Fruit fly (Drosophila melanogaster) whole organism, embryonic: ENCODE measurements around the gene Rpt5.

ENCODE experiments used
- Bdp1 ChIP-seq: fragments of 200-800 bp; sonication (Bioruptor generic); optimal IDR thresholded peaks from 3 replicates; lab custom pipeline; 2016; ENCODE audit warnings: missing biosample characterization, missing genetic modification characterization
- C15 ChIP-seq: fragments of 200-800 bp; sonication (Bioruptor generic); IDR thresholded peaks from 3 replicates; pipeline ENCODE4 v1.3.6; 2022; ENCODE audit warnings: missing biosample characterization, missing genetic modification characterization
- CG10209 ChIP-seq: fragments of 200-800 bp; sonication (Bioruptor generic); optimal IDR thresholded peaks from 3 replicates; lab custom pipeline; 2017; ENCODE audit warnings: missing biosample characterization, mild to moderate bottlenecking, missing genetic modification characterization, missing genetic modification reagents
- CG10979 ChIP-seq: fragments of 200-800 bp; sonication (Bioruptor generic); optimal IDR thresholded peaks from 2 replicates; lab custom pipeline; 2018; ENCODE audit warnings: missing biosample characterization, mild to moderate bottlenecking, missing genetic modification characterization, moderate library complexity
- CG11695 ChIP-seq: fragments of 200-800 bp; sonication (Bioruptor generic); IDR thresholded peaks from 3 replicates; pipeline ENCODE4 v1.3.6; 2022; ENCODE audit warnings: missing biosample characterization, missing genetic modification characterization
- CG12391 ChIP-seq: fragments of 200-800 bp; sonication (Bioruptor generic); optimal IDR thresholded peaks from 3 replicates; lab custom pipeline; 2018; ENCODE audit warnings: missing biosample characterization, mild to moderate bottlenecking, missing genetic modification characterization, moderate library complexity
- CG13775 ChIP-seq: fragments of 200-800 bp; sonication (Bioruptor generic); optimal IDR thresholded peaks from 3 replicates; lab custom pipeline; 2017; ENCODE audit warnings: missing biosample characterization, mild to moderate bottlenecking, missing genetic modification characterization
- CG15011 ChIP-seq: fragments of 200-800 bp; sonication (Bioruptor generic); optimal IDR thresholded peaks from 3 replicates; lab custom pipeline; 2018; ENCODE audit warnings: missing biosample characterization, mild to moderate bottlenecking, missing genetic modification characterization
- CG15479 ChIP-seq: fragments of 200-800 bp; sonication (Bioruptor generic); optimal IDR thresholded peaks from 3 replicates; lab custom pipeline; 2019; ENCODE audit warnings: missing biosample characterization, mild to moderate bottlenecking, missing genetic modification characterization, moderate library complexity
- CG16863 ChIP-seq: fragments of 200-800 bp; sonication (Bioruptor generic); optimal IDR thresholded peaks from 3 replicates; lab custom pipeline; 2016; ENCODE audit warnings: missing biosample characterization, missing genetic modification characterization
- CG17328 ChIP-seq: fragments of 200-800 bp; sonication (Bioruptor generic); IDR thresholded peaks from 2 replicates; pipeline ENCODE4 v1.3.6; 2022; ENCODE audit warnings: missing biosample characterization, missing genetic modification characterization
- CG17612 ChIP-seq: fragments of 200-800 bp; sonication (Bioruptor generic); IDR thresholded peaks from 2 replicates; pipeline ENCODE4 v1.3.6; 2022; ENCODE audit warnings: missing biosample characterization, missing genetic modification characterization
- CG17829 ChIP-seq: fragments of 200-800 bp; optimal IDR thresholded peaks from 2 replicates; lab custom pipeline; 2019; ENCODE audit warnings: missing biosample characterization, mild to moderate bottlenecking, missing genetic modification characterization, moderate library complexity
- CG18011 ChIP-seq: fragments of 200-800 bp; sonication (Bioruptor generic); optimal IDR thresholded peaks from 2 replicates; lab custom pipeline; 2017; ENCODE audit warnings: missing biosample characterization, missing genetic modification characterization, mild to moderate bottlenecking, moderate library complexity, missing genotype
- CG2129 ChIP-seq: fragments of 200-800 bp; sonication (Bioruptor generic); IDR thresholded peaks from 2 replicates; pipeline ENCODE4 v1.3.6; 2022; ENCODE audit warnings: missing biosample characterization, missing genetic modification characterization; ENCODE audit not compliant: partially characterized antibody
- CG3065 ChIP-seq: fragments of 200-800 bp; sonication (Bioruptor generic); optimal IDR thresholded peaks from 2 replicates; lab custom pipeline; 2016; ENCODE audit warnings: missing biosample characterization, missing genetic modification characterization
- CG31388 ChIP-seq: fragments of 200-800 bp; sonication (Bioruptor generic); optimal IDR thresholded peaks from 2 replicates; lab custom pipeline; 2016; ENCODE audit warnings: missing biosample characterization, missing genetic modification characterization
- CG31441 ChIP-seq: fragments of 200-800 bp; sonication (Bioruptor generic); IDR thresholded peaks from 2 replicates; pipeline ENCODE4 v1.3.6; 2022; ENCODE audit warnings: missing biosample characterization, missing genetic modification characterization
- CG3163 ChIP-seq: fragments of 200-800 bp; sonication (Bioruptor generic); optimal IDR thresholded peaks from 3 replicates; lab custom pipeline; 2016; ENCODE audit warnings: missing biosample characterization, missing genetic modification characterization
- CG43689 ChIP-seq: fragments of 200-800 bp; sonication (Bioruptor generic); IDR thresholded peaks from 2 replicates; pipeline ENCODE4 v1.3.6; 2022; ENCODE audit warnings: missing biosample characterization, missing genetic modification characterization
- CG6813 ChIP-seq: fragments of 200-800 bp; sonication (Bioruptor generic); optimal IDR thresholded peaks from 2 replicates; lab custom pipeline; 2017; ENCODE audit warnings: missing biosample characterization, missing genetic modification characterization, mild to moderate bottlenecking, moderate library complexity, missing genetic modification reagents
- CG7963 ChIP-seq: fragments of 200-800 bp; sonication (Bioruptor generic); IDR thresholded peaks from 3 replicates; pipeline ENCODE4 v1.3.6; 2022; ENCODE audit warnings: missing biosample characterization, missing genetic modification characterization; ENCODE audit not compliant: partially characterized antibody
- CG7987 ChIP-seq: fragments of 200-800 bp; sonication (Bioruptor generic); optimal IDR thresholded peaks from 2 replicates; lab custom pipeline; 2018; ENCODE audit warnings: missing biosample characterization, mild to moderate bottlenecking, missing genetic modification characterization, moderate library complexity
- CG8478 ChIP-seq: fragments of >200 bp; optimal IDR thresholded peaks from 2 replicates; lab custom pipeline; 2018
- Dll ChIP-seq: fragments of 200-800 bp; sonication (Bioruptor generic); IDR thresholded peaks from 4 replicates; pipeline ENCODE4 v1.3.6; 2022; ENCODE audit warnings: missing biosample characterization, missing genetic modification characterization; ENCODE audit not compliant: partially characterized antibody
- Doc3 ChIP-seq: fragments of 200-800 bp; sonication (Bioruptor generic); IDR thresholded peaks from 3 replicates; pipeline ENCODE4 v1.3.6; 2022; ENCODE audit warnings: missing biosample characterization, missing genetic modification characterization; ENCODE audit not compliant: partially characterized antibody
- Eip74EF ChIP-seq, 2 experiments: fragments of 200-800 bp in 1 of 2; fragments of >200 bp in 1 of 2; sonication (Bioruptor generic) in 1 of 2; optimal IDR thresholded peaks; 2 replicates each; lab custom pipeline; 2017 to 2019; ENCODE audit warnings: missing biosample characterization in 2 of 2, missing genetic modification characterization in 2 of 2, mild to moderate bottlenecking in 1 of 2, moderate library complexity in 1 of 2
- Ets97D ChIP-seq: fragments of 200-800 bp; sonication (Bioruptor generic); optimal IDR thresholded peaks from 3 replicates; lab custom pipeline; 2016; ENCODE audit warnings: missing biosample characterization, missing genetic modification characterization
- Hr39 ChIP-seq: fragments of >200 bp; optimal IDR thresholded peaks from 2 replicates; lab custom pipeline; 2017
- Nf-YA ChIP-seq: fragments of 200-800 bp; sonication (Bioruptor generic); IDR thresholded peaks from 2 replicates; pipeline ENCODE4 v1.3.6; 2022; ENCODE audit warnings: missing biosample characterization, missing genetic modification characterization
- Ptx1 ChIP-seq: fragments of 200-800 bp; sonication (Bioruptor generic); IDR thresholded peaks from 2 replicates; pipeline ENCODE4 v1.3.6; 2022; ENCODE audit warnings: missing biosample characterization, missing genetic modification characterization
- Sin3A ChIP-seq: fragments of >200 bp; optimal IDR thresholded peaks from 2 replicates; lab custom pipeline; 2018
- Stat92E ChIP-seq, 3 experiments: fragments of >200 bp in 2 of 3; fragments of 200-800 bp in 1 of 3; sonication (Bioruptor generic) in 1 of 3; optimal IDR thresholded peaks; 2 replicates each; lab custom pipeline; 2017 to 2019; ENCODE audit warnings: missing biosample characterization in 3 of 3, missing genetic modification characterization in 3 of 3, mild to moderate bottlenecking in 1 of 3, moderate library complexity in 1 of 3
- ase ChIP-seq: fragments of 200-800 bp; sonication (Bioruptor generic); IDR thresholded peaks from 3 replicates; pipeline ENCODE4 v1.3.6; 2022; ENCODE audit warnings: missing biosample characterization, missing genetic modification characterization
- cad ChIP-seq: fragments of >200 bp; optimal IDR thresholded peaks from 2 replicates; lab custom pipeline; 2017; ENCODE audit warnings: missing biosample characterization, missing genetic modification characterization
- cato ChIP-seq: fragments of 200-800 bp; sonication (Bioruptor generic); optimal IDR thresholded peaks from 2 replicates; lab custom pipeline; 2016; ENCODE audit warnings: missing biosample characterization, missing genetic modification characterization, borderline replicate concordance
- crc ChIP-seq: fragments of 200-800 bp; sonication (Bioruptor generic); optimal IDR thresholded peaks from 2 replicates; lab custom pipeline; 2016; ENCODE audit warnings: missing biosample characterization, missing genetic modification characterization
- dmrt99B ChIP-seq: fragments of 200-800 bp; sonication (Bioruptor generic); optimal IDR thresholded peaks from 2 replicates; lab custom pipeline; 2018; ENCODE audit warnings: missing biosample characterization, mild to moderate bottlenecking, missing genetic modification characterization, moderate library complexity
- en ChIP-seq: fragments of 200-800 bp; sonication (Bioruptor generic); optimal IDR thresholded peaks from 2 replicates; lab custom pipeline; 2016; ENCODE audit warnings: missing biosample characterization, missing genetic modification characterization
- eyg ChIP-seq: fragments of 200-800 bp; sonication (Bioruptor generic); optimal IDR thresholded peaks from 3 replicates; lab custom pipeline; 2016; ENCODE audit warnings: missing biosample characterization, missing genetic modification characterization
- ken ChIP-seq: fragments of 200-800 bp; sonication (Bioruptor generic); IDR thresholded peaks from 3 replicates; pipeline ENCODE4 v1.3.6; 2022; ENCODE audit warnings: missing biosample characterization, missing genetic modification characterization
- lmd ChIP-seq: fragments of 200-800 bp; sonication (Bioruptor generic); IDR thresholded peaks from 2 replicates; pipeline ENCODE4 v1.3.6; 2022; ENCODE audit warnings: missing biosample characterization, missing genetic modification characterization
- lola ChIP-seq, 3 experiments: fragments of >200 bp in 2 of 3; fragments of 200-800 bp in 1 of 3; sonication (Bioruptor generic) in 1 of 3; optimal IDR thresholded peaks; 2 replicates each; lab custom pipeline; 2017 to 2019; ENCODE audit warnings: missing biosample characterization in 3 of 3, missing genetic modification characterization in 3 of 3, mild to moderate bottlenecking in 1 of 3, moderate library complexity in 1 of 3
- nmo ChIP-seq: fragments of 200-800 bp; sonication (Bioruptor generic); optimal IDR thresholded peaks from 2 replicates; lab custom pipeline; 2018; ENCODE audit warnings: missing biosample characterization, mild to moderate bottlenecking, missing genetic modification characterization, moderate library complexity
- phol ChIP-seq: fragments of 200-800 bp; sonication (Bioruptor generic); optimal IDR thresholded peaks from 3 replicates; lab custom pipeline; 2018; ENCODE audit warnings: missing biosample characterization, mild to moderate bottlenecking, missing genetic modification characterization, moderate library complexity
- prd ChIP-seq, 3 experiments: fragments of >200 bp in 2 of 3; fragments of 200-800 bp in 1 of 3; sonication (Bioruptor generic) in 1 of 3; optimal IDR thresholded peaks in 2 of 3; IDR thresholded peaks in 1 of 3; 2 replicates in 2 of 3; 3 replicates in 1 of 3; pipeline versions ENCODE4 v1.3.6 to Lab custom; 2017 to 2022; ENCODE audit warnings: missing biosample characterization in 1 of 3, missing genetic modification characterization in 1 of 3
- sc ChIP-seq, 3 experiments: fragments of >200 bp in 2 of 3; fragments of 200-800 bp in 1 of 3; sonication (Bioruptor generic) in 1 of 3; optimal IDR thresholded peaks; 2 replicates in 2 of 3; 3 replicates in 1 of 3; lab custom pipeline; 2017; ENCODE audit warnings: mild to moderate bottlenecking in 1 of 3, missing biosample characterization in 1 of 3, missing genetic modification characterization in 1 of 3, missing genetic modification reagents in 1 of 3
- sens ChIP-seq: fragments of 200-800 bp; sonication (Bioruptor generic); peaks from one replicate; lab custom pipeline; 2016; ENCODE audit warnings: missing biosample characterization, missing genetic modification characterization
- zen ChIP-seq: fragments of 200-800 bp; sonication (Bioruptor generic); optimal IDR thresholded peaks from 3 replicates; lab custom pipeline; 2018; ENCODE audit warnings: missing biosample characterization, mild to moderate bottlenecking, missing genetic modification characterization, moderate library complexity

Rpt5 gene

DNA sequence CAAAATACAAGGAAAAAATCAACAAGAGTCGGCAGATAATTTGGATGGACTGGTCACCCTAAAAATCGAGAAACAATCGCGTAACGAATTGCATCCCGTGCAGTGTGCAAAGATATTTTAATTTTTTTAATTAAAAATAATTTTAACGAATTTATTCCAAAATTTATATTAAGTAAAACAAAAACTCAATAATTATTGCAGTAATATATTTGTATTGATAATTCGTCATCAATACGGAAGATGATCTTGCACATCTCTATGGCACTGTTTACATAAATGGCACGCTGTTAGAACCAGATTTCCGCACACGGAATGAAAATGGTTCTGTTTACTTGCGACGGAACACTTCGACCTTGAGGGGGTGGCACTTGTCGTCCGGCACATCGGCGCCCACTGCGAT lies 20.1 kb downstream of the Rpt5 start, which contains the start of gene tst (continued):
- TF ChIP-seq CG6813 (GFP tag; lab: Kevin White, UChicago) (peak; percentile 77), cato (GFP tag; lab: Kevin White, UChicago) (peak; percentile 81), en (GFP tag; lab: Kevin White, UChicago) (no peak), Dll (GFP tag; lab: Robert Waterston, UW) (peak; percentile 71; the same call in 3 of the 4 replicates), CG10979 (tag; lab: Kevin White, UChicago) (peak; percentile 90), Bdp1 (GFP tag; lab: Kevin White, UChicago) (peak; percentile 36), phol (tag; lab: Kevin White, UChicago) (peak; percentile 95), CG15479 (GFP tag; lab: Kevin White, UChicago) (no peak), prd (optimal IDR thresholded peaks at IDR 0.05; lab: Kevin White, UChicago) (no peak), prd (GFP tag; IDR thresholded peaks at IDR 0.05; lab: Robert Waterston, UW) (peak; percentile 99), CG8478 (lab: Kevin White, UChicago) (no peak), Eip74EF (GFP tag; optimal IDR thresholded peaks at IDR 0.05; lab: Kevin White, UChicago) (peak in 1 of 2 experiments; percentile 86), CG17829 (peak; percentile 96), CG10209 (peak; percentile 92), zen (tag; lab: Kevin White, UChicago) (peak; percentile 90), Nf-YA (peak; percentile 90), cad (GFP tag; lab: Kevin White, UChicago) (no peak), CG12391 (tag; lab: Kevin White, UChicago) (peak; percentile 96), ken (peak; percentile 95), CG13775 (GFP tag; lab: Kevin White, UChicago) (peak; percentile 94), sc (optimal IDR thresholded peaks at IDR 0.05; lab: Kevin White, UChicago) (no peak), sc (GFP tag; optimal IDR thresholded peaks at IDR 0.05; lab: Kevin White, UChicago) (peak; percentile 74), crc (GFP tag; lab: Kevin White, UChicago) (no peak), CG17328 (peak; percentile 94), CG11695 (peak; percentile 93), C15 (GFP tag; lab: Robert Waterston, UW) (peak; percentile 87; the same call in 2 of the 3 replicates), CG16863 (peak; percentile 24), CG7963 (GFP tag; lab: Robert Waterston, UW) (no peak), sens (peak; percentile 93), ase (GFP tag; lab: Robert Waterston, UW) (peak; percentile 96), nmo (GFP tag; lab: Kevin White, UChicago) (peak; percentile 95), CG2129 (GFP tag; lab: Robert Waterston, UW) (no peak), lola (GFP tag; optimal IDR thresholded peaks at IDR 0.05; lab: Kevin White, UChicago) (peak in 1 of 3 experiments; percentile 88), CG18011 (peak; percentile 42), Stat92E (GFP tag; optimal IDR thresholded peaks at IDR 0.05; lab: Kevin White, UChicago) (peak in 1 of 3 experiments; percentile 36), eyg (GFP tag; lab: Kevin White, UChicago) (no peak), Sin3A (peak; percentile 5), Ets97D (GFP tag; lab: Kevin White, UChicago) (peak; percentile 17), Ptx1 (GFP tag; lab: Robert Waterston, UW) (peak; percentile 99), CG3065 (GFP tag; lab: Kevin White, UChicago) (peak; percentile 83), lmd (GFP tag; lab: Robert Waterston, UW) (peak; percentile 97), CG31388 (GFP tag; lab: Kevin White, UChicago) (peak; percentile 59), CG3163 (no peak), Doc3 (GFP tag; lab: Robert Waterston, UW) (peak; percentile 28; the same call in 1 of the 3 replicates), CG15011 (GFP tag; lab: Kevin White, UChicago) (peak; percentile 76), CG7987 (GFP tag; lab: Kevin White, UChicago) (peak; percentile 75), CG17612 (GFP tag; lab: Robert Waterston, UW) (peak; percentile 93), Hr39 (no peak), CG31441 (GFP tag; lab: Robert Waterston, UW) (peak; percentile 97), CG43689 (peak; percentile 88), dmrt99B (tag; lab: Kevin White, UChicago) (peak; percentile 90)
